Fruit fly (Drosophila melanogaster) whole organism, embryonic: ENCODE measurements around the gene CG42748.

ENCODE experiments used
- Atf-2 ChIP-seq: fragments of 200-800 bp; sonication (Bioruptor generic); optimal IDR thresholded peaks from 2 replicates; lab custom pipeline; 2016; ENCODE audit warnings: missing biosample characterization, missing genetic modification characterization
- Bgb ChIP-seq: fragments of 200-800 bp; sonication (Bioruptor generic); IDR thresholded peaks from 2 replicates; pipeline ENCODE4 v1.3.6; 2022; ENCODE audit warnings: missing biosample characterization, missing genetic modification characterization; ENCODE audit not compliant: partially characterized antibody
- CG10321 ChIP-seq: fragments of 200-800 bp; sonication (Bioruptor generic); IDR thresholded peaks from 2 replicates; pipeline ENCODE4 v1.3.6; 2022; ENCODE audit warnings: missing biosample characterization, missing genetic modification characterization
- CG11723 ChIP-seq: fragments of 200-800 bp; sonication (Bioruptor generic); optimal IDR thresholded peaks from 2 replicates; lab custom pipeline; 2017; ENCODE audit warnings: missing biosample characterization, mild to moderate bottlenecking, missing genetic modification characterization
- CG12299 ChIP-seq: fragments of 200-800 bp; sonication (Bioruptor generic); optimal IDR thresholded peaks from 2 replicates; lab custom pipeline; 2018; ENCODE audit warnings: missing biosample characterization, mild to moderate bottlenecking, missing genetic modification characterization
- CG13894 ChIP-seq: fragments of 200-800 bp; sonication (Bioruptor generic); optimal IDR thresholded peaks from 3 replicates; lab custom pipeline; 2018; ENCODE audit warnings: missing biosample characterization, mild to moderate bottlenecking, missing genetic modification characterization, moderate library complexity
- CG1603 ChIP-seq: fragments of 200-800 bp; sonication (Bioruptor generic); optimal IDR thresholded peaks from 2 replicates; lab custom pipeline; 2019; ENCODE audit warnings: missing biosample characterization, mild to moderate bottlenecking, missing genetic modification characterization, moderate library complexity
- CG17568 ChIP-seq: fragments of 200-800 bp; sonication (Bioruptor generic); optimal IDR thresholded peaks from 2 replicates; lab custom pipeline; 2018; ENCODE audit warnings: missing biosample characterization, mild to moderate bottlenecking, missing genetic modification characterization, moderate library complexity
- CG2889 ChIP-seq: fragments of 200-800 bp; sonication (Bioruptor generic); IDR thresholded peaks from 3 replicates; pipeline ENCODE4 v1.3.6; 2022; ENCODE audit warnings: missing biosample characterization, missing genetic modification characterization
- CG32767 ChIP-seq: fragments of 200-800 bp; sonication (Bioruptor generic); IDR thresholded peaks from 2 replicates; pipeline ENCODE4 v1.3.6; 2022; ENCODE audit warnings: missing biosample characterization, missing genetic modification characterization
- CG3281 ChIP-seq: fragments of 200-800 bp; sonication (Bioruptor generic); optimal IDR thresholded peaks from 3 replicates; lab custom pipeline; 2017; ENCODE audit warnings: missing biosample characterization, mild to moderate bottlenecking, missing genetic modification characterization
- CG4404 ChIP-seq: fragments of 200-800 bp; sonication (Bioruptor generic); IDR thresholded peaks from 2 replicates; pipeline ENCODE4 v1.3.6; 2022; ENCODE audit warnings: missing biosample characterization, missing genetic modification characterization
- CG6654 ChIP-seq: fragments of 200-800 bp; sonication (Bioruptor generic); optimal IDR thresholded peaks from 2 replicates; lab custom pipeline; 2017; ENCODE audit warnings: missing biosample characterization, mild to moderate bottlenecking, missing genetic modification characterization
- CG7271 ChIP-seq: fragments of 200-800 bp; sonication (Bioruptor generic); optimal IDR thresholded peaks from 2 replicates; lab custom pipeline; 2018; ENCODE audit warnings: missing biosample characterization, mild to moderate bottlenecking, missing genetic modification characterization, moderate library complexity
- CG9609 ChIP-seq: fragments of 200-800 bp; sonication (Bioruptor generic); optimal IDR thresholded peaks from 3 replicates; lab custom pipeline; 2016; ENCODE audit warnings: missing biosample characterization, missing genetic modification characterization
- CkIIα-i1 ChIP-seq: fragments of 200-800 bp; sonication (Bioruptor generic); IDR thresholded peaks from 2 replicates; pipeline ENCODE4 v1.3.6; 2022; ENCODE audit warnings: missing biosample characterization, missing genetic modification characterization
- D19A ChIP-seq: fragments of 200-800 bp; optimal IDR thresholded peaks from 3 replicates; lab custom pipeline; 2019; ENCODE audit warnings: missing biosample characterization, mild to moderate bottlenecking, missing genetic modification characterization, moderate library complexity
- Dfd ChIP-seq, 2 experiments: fragments of >200 bp; optimal IDR thresholded peaks; 2 replicates each; lab custom pipeline; 2017; ENCODE audit warnings: missing biosample characterization in 2 of 2, missing genetic modification characterization in 2 of 2
- E2f2 ChIP-seq: fragments of 200-800 bp; sonication (Bioruptor generic); IDR thresholded peaks from 2 replicates; pipeline ENCODE4 v1.3.6; 2022; ENCODE audit warnings: missing biosample characterization, missing genetic modification characterization
- Fer2 ChIP-seq: fragments of 200-800 bp; sonication (Bioruptor generic); optimal IDR thresholded peaks from 2 replicates; lab custom pipeline; 2018; ENCODE audit warnings: missing biosample characterization, mild to moderate bottlenecking, missing genetic modification characterization, moderate library complexity
- Gsc ChIP-seq: fragments of 200-800 bp; sonication (Bioruptor generic); IDR thresholded peaks from 2 replicates; pipeline ENCODE4 v1.3.6; 2022; ENCODE audit warnings: missing biosample characterization, missing genetic modification characterization
- Hand ChIP-seq: fragments of 200-800 bp; sonication (Bioruptor generic); optimal IDR thresholded peaks from 2 replicates; lab custom pipeline; 2017; ENCODE audit warnings: mild to moderate bottlenecking, missing biosample characterization, missing genetic modification reagents, missing genetic modification characterization
- Hr3 ChIP-seq: fragments of 200-800 bp; sonication (Bioruptor generic); optimal IDR thresholded peaks from 3 replicates; lab custom pipeline; 2016; ENCODE audit warnings: missing biosample characterization, missing genetic modification characterization
- Hsf ChIP-seq: fragments of 200-800 bp; sonication (Bioruptor generic); optimal IDR thresholded peaks from 3 replicates; lab custom pipeline; 2016; ENCODE audit warnings: missing biosample characterization, missing genetic modification characterization
- Mrtf ChIP-seq: fragments of 200-800 bp; sonication (Bioruptor generic); IDR thresholded peaks from 3 replicates; pipeline ENCODE4 v1.3.6; 2022; ENCODE audit warnings: missing biosample characterization, missing genetic modification characterization
- Neu2 ChIP-seq: fragments of 200-800 bp; sonication (Bioruptor generic); optimal IDR thresholded peaks from 3 replicates; lab custom pipeline; 2016; ENCODE audit warnings: missing biosample characterization, missing genetic modification characterization, borderline replicate concordance
- Rfx ChIP-seq: fragments of 200-800 bp; sonication (Bioruptor generic); IDR thresholded peaks from 2 replicates; pipeline ENCODE4 v1.3.6; 2022; ENCODE audit warnings: missing biosample characterization, missing genetic modification characterization
- Sox100B ChIP-seq: fragments of 200-800 bp; sonication (Bioruptor generic); optimal IDR thresholded peaks from 3 replicates; lab custom pipeline; 2018; ENCODE audit warnings: missing biosample characterization, mild to moderate bottlenecking, missing genetic modification characterization
- YL-1 ChIP-seq: fragments of 200-800 bp; sonication (Bioruptor generic); optimal IDR thresholded peaks from 3 replicates; lab custom pipeline; 2017; ENCODE audit warnings: missing biosample characterization, mild to moderate bottlenecking, missing genetic modification characterization
- aop ChIP-seq: fragments of 200-800 bp; sonication (Bioruptor generic); IDR thresholded peaks from 2 replicates; pipeline ENCODE4 v1.3.6; 2022; ENCODE audit warnings: missing biosample characterization, missing genetic modification characterization
- caup ChIP-seq: fragments of 200-800 bp; sonication (Bioruptor generic); optimal IDR thresholded peaks from 3 replicates; lab custom pipeline; 2017; ENCODE audit warnings: missing biosample characterization, mild to moderate bottlenecking, missing genetic modification characterization, moderate library complexity; ENCODE audit not compliant: severe bottlenecking
- da ChIP-seq: fragments of 200-800 bp; sonication (Bioruptor generic); optimal IDR thresholded peaks from 2 replicates; lab custom pipeline; 2016; ENCODE audit warnings: missing biosample characterization, missing genetic modification characterization
- dati ChIP-seq: fragments of 200-800 bp; sonication (Bioruptor generic); IDR thresholded peaks from 2 replicates; pipeline ENCODE4 v1.3.6; 2022; ENCODE audit warnings: missing biosample characterization, missing genetic modification characterization
- disco-r ChIP-seq: fragments of 200-800 bp; sonication (Bioruptor generic); optimal IDR thresholded peaks from 2 replicates; lab custom pipeline; 2016; ENCODE audit warnings: missing biosample characterization, missing genetic modification characterization
- exex ChIP-seq: fragments of 200-800 bp; sonication (Bioruptor generic); optimal IDR thresholded peaks from 4 replicates; lab custom pipeline; 2018; ENCODE audit warnings: missing biosample characterization, mild to moderate bottlenecking, missing genetic modification characterization, moderate library complexity
- fd102C ChIP-seq: fragments of 200-800 bp; sonication (Bioruptor generic); optimal IDR thresholded peaks from 2 replicates; lab custom pipeline; 2018; ENCODE audit warnings: missing biosample characterization, mild to moderate bottlenecking, missing genetic modification characterization, moderate library complexity
- gro ChIP-seq: fragments of 200-800 bp; sonication (Bioruptor generic); optimal IDR thresholded peaks from 2 replicates; lab custom pipeline; 2016; ENCODE audit warnings: missing biosample characterization, missing genetic modification characterization
- jigr1 ChIP-seq: fragments of 200-800 bp; sonication (Bioruptor generic); IDR thresholded peaks from 3 replicates; pipeline ENCODE4 v1.3.6; 2022; ENCODE audit warnings: missing biosample characterization, missing genetic modification characterization
- lab ChIP-seq: fragments of 200-800 bp; sonication (Bioruptor generic); optimal IDR thresholded peaks from 3 replicates; lab custom pipeline; 2017; ENCODE audit warnings: missing biosample characterization, missing genetic modification characterization, mild to moderate bottlenecking, moderate library complexity, missing genetic modification reagents
- mam ChIP-seq: fragments of 200-800 bp; sonication (Bioruptor generic); optimal IDR thresholded peaks from 3 replicates; lab custom pipeline; 2016; ENCODE audit warnings: missing biosample characterization, missing genetic modification characterization
- nmo ChIP-seq: fragments of 200-800 bp; sonication (Bioruptor generic); optimal IDR thresholded peaks from 2 replicates; lab custom pipeline; 2018; ENCODE audit warnings: missing biosample characterization, mild to moderate bottlenecking, missing genetic modification characterization, moderate library complexity
- pho ChIP-seq: fragments of 200-800 bp; sonication (Bioruptor generic); optimal IDR thresholded peaks from 2 replicates; lab custom pipeline; 2016; ENCODE audit warnings: missing biosample characterization, missing genetic modification characterization
- pzg ChIP-seq: fragments of 200-800 bp; sonication (Bioruptor generic); optimal IDR thresholded peaks from 3 replicates; lab custom pipeline; 2018; ENCODE audit warnings: missing biosample characterization, mild to moderate bottlenecking, missing genetic modification characterization, moderate library complexity
- scrt ChIP-seq: fragments of 200-800 bp; sonication (Bioruptor generic); optimal IDR thresholded peaks from 2 replicates; lab custom pipeline; 2018; ENCODE audit warnings: missing biosample characterization, mild to moderate bottlenecking, missing genetic modification characterization, moderate library complexity
- so ChIP-seq: fragments of 200-800 bp; sonication (Bioruptor generic); IDR thresholded peaks from 3 replicates; pipeline ENCODE4 v1.3.6; 2022; ENCODE audit warnings: missing biosample characterization, missing genetic modification characterization
- ssp ChIP-seq: fragments of 200-800 bp; sonication (Bioruptor generic); IDR thresholded peaks from 2 replicates; pipeline ENCODE4 v1.3.6; 2022; ENCODE audit warnings: missing biosample characterization, missing genetic modification characterization
- tap ChIP-seq: fragments of 200-800 bp; optimal IDR thresholded peaks from 3 replicates; lab custom pipeline; 2019; ENCODE audit warnings: missing biosample characterization, mild to moderate bottlenecking, missing genetic modification characterization, moderate library complexity
- trh ChIP-seq: fragments of 200-800 bp; sonication (Bioruptor generic); optimal IDR thresholded peaks from 2 replicates; lab custom pipeline; 2016; ENCODE audit warnings: missing biosample characterization, missing genetic modification characterization
- unpg ChIP-seq: fragments of 200-800 bp; sonication (Bioruptor generic); optimal IDR thresholded peaks from 3 replicates; lab custom pipeline; 2018; ENCODE audit warnings: missing biosample characterization, mild to moderate bottlenecking, missing genetic modification characterization, moderate library complexity
- wdn ChIP-seq: fragments of 200-800 bp; sonication (Bioruptor generic); IDR thresholded peaks from 2 replicates; pipeline ENCODE4 v1.3.6; 2022; ENCODE audit warnings: missing biosample characterization, missing genetic modification characterization
- zfh1 ChIP-seq: fragments of 200-800 bp; sonication (Bioruptor generic); IDR thresholded peaks from 3 replicates; pipeline ENCODE4 v1.3.6; 2022; ENCODE audit warnings: missing biosample characterization, missing genetic modification characterization
- zfh2 ChIP-seq: fragments of 200-800 bp; sonication (Bioruptor generic); optimal IDR thresholded peaks from 2 replicates; lab custom pipeline; 2016; ENCODE audit warnings: missing biosample characterization, missing genetic modification characterization

Gene CG42748

dm6 chr2L:22144127-22144526 lies 13.1 kb downstream of the CG42748 start (continued):
- TF ChIP-seq CG17568 (GFP tag; lab: Kevin White, UChicago) (no peak), jigr1 (GFP tag; lab: Robert Waterston, UW) (no peak), CkIIα-i1 (GFP tag; lab: Robert Waterston, UW) (no peak), dati (GFP tag; lab: Robert Waterston, UW) (no peak), Hand (GFP tag; lab: Kevin White, UChicago) (no peak), CG3281 (GFP tag; lab: Kevin White, UChicago) (peak; percentile 30), disco-r (GFP tag; lab: Kevin White, UChicago) (no peak), tap (tag; lab: Kevin White, UChicago) (peak; percentile 59), caup (GFP tag; lab: Kevin White, UChicago) (no peak), CG13894 (tag; lab: Kevin White, UChicago) (peak; percentile 59), Rfx (no peak), Hsf (no peak), CG32767 (peak; percentile 55; the same call in 1 of the 2 replicates), pzg (GFP tag; lab: Kevin White, UChicago) (no peak), pho (no peak), CG7271 (tag; lab: Kevin White, UChicago) (peak; percentile 21), CG1603 (tag; lab: Kevin White, UChicago) (no peak), nmo (GFP tag; lab: Kevin White, UChicago) (no peak), aop (no peak), Fer2 (tag; lab: Kevin White, UChicago) (peak; percentile 72), CG6654 (no peak), Gsc (GFP tag; lab: Robert Waterston, UW) (no peak), CG4404 (no peak), Neu2 (GFP tag; lab: Kevin White, UChicago) (no peak), CG9609 (no peak), ssp (no peak), zfh1 (GFP tag; lab: Robert Waterston, UW) (no peak), Dfd (GFP tag; optimal IDR thresholded peaks at IDR 0.05; lab: Kevin White, UChicago) (no peak), CG2889 (GFP tag; lab: Robert Waterston, UW) (no peak), CG10321 (no peak), gro (GFP tag; lab: Kevin White, UChicago) (no peak), Mrtf (GFP tag; lab: Robert Waterston, UW) (no peak), Sox100B (peak; percentile 32), da (no peak), CG12299 (tag; lab: Kevin White, UChicago) (no peak), Hr3 (GFP tag; lab: Kevin White, UChicago) (no peak), unpg (no peak), fd102C (GFP tag; lab: Kevin White, UChicago) (no peak), wdn (GFP tag; lab: Robert Waterston, UW) (no peak), exex (peak; percentile 48), CG11723 (GFP tag; lab: Kevin White, UChicago) (no peak), Atf-2 (GFP tag; lab: Kevin White, UChicago) (no peak), Bgb (GFP tag; lab: Robert Waterston, UW) (no peak), mam (GFP tag; lab: Kevin White, UChicago) (no peak), scrt (GFP tag; lab: Kevin White, UChicago) (peak; percentile 4), D19A (tag; lab: Kevin White, UChicago) (no peak), lab (peak; percentile 80), so (no peak), YL-1 (GFP tag; lab: Kevin White, UChicago) (no peak), zfh2 (GFP tag; lab: Kevin White, UChicago) (no peak), E2f2 (no peak), trh (GFP tag; lab: Kevin White, UChicago) (no peak)
